Fruit fly (Drosophila melanogaster) whole organism, adult: Measurements from ENCODE around the gene smash.

Experiments
- CG5204 ChIP-seq: fragments of 200-800 bp; sonication (Bioruptor generic); optimal IDR thresholded peaks from 2 replicates; lab custom pipeline; 2016; ENCODE audit warnings: missing biosample characterization, missing genetic modification characterization
- Clk ChIP-seq: fragments of 200-800 bp; sonication (Bioruptor generic); optimal IDR thresholded peaks from 2 replicates; lab custom pipeline; 2017; ENCODE audit warnings: missing biosample characterization, missing genetic modification characterization
- bab1 ChIP-seq: fragments of 200-800 bp; sonication (Bioruptor generic); optimal IDR thresholded peaks from 3 replicates; lab custom pipeline; 2019; ENCODE audit warnings: missing biosample characterization, mild to moderate bottlenecking, missing genetic modification characterization, moderate library complexity

dm6 chr3R:4731828-4732657, 72.7 kb downstream of the smash start, which contains the start of gene Nep2:
- no peak for TF ChIP-seq CG5204 (GFP tag; lab: Kevin White, UChicago)
- TF ChIP-seq Clk (GFP tag; lab: Kevin White, UChicago): no peak
- no peak for TF ChIP-seq bab1 (GFP tag; lab: Kevin White, UChicago)
